Fruit fly (Drosophila melanogaster): ENCODE measurements around the gene D1.

D1 gene

dm6 chr3R:9222355-9222754, 18.1 kb downstream of the D1 start:
- TF ChIP-seq CTCF (optimal IDR thresholded peaks at IDR 0.05): no peak
- no peak for TF ChIP-seq CG8478 (optimal IDR thresholded peaks at IDR 0.05)

- TF ChIP-seq CG8478 (optimal IDR thresholded peaks at IDR 0.05) (no peak), CTCF (optimal IDR thresholded peaks at IDR 0.05) (no peak)
These were observed 20.2 kb downstream of the D1 start for dm6 chr3R:9220064-9220864.

DNA sequence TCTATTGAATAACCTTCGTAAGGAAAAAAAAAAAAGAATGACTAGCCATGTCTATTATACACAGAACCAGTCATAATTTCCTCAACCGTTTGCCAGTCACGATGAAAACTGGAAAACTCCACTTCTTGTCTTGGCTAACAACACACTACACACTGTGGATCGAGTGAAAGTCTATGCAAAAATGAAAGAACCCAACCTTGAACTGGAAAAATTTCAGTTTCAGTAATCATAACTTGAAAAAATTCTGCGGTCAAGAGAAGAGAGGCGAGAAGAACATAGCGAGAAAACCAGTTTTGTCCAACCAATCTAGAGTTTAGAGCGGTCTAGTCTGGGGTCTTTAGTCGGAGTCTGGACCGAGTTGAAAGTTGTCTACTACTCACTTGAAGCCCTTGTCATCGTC, 22.8 kb downstream of the D1 start:
- TF ChIP-seq CTCF (optimal IDR thresholded peaks at IDR 0.05): no peak
- TF ChIP-seq CG8478 (optimal IDR thresholded peaks at IDR 0.05): no peak

DNA sequence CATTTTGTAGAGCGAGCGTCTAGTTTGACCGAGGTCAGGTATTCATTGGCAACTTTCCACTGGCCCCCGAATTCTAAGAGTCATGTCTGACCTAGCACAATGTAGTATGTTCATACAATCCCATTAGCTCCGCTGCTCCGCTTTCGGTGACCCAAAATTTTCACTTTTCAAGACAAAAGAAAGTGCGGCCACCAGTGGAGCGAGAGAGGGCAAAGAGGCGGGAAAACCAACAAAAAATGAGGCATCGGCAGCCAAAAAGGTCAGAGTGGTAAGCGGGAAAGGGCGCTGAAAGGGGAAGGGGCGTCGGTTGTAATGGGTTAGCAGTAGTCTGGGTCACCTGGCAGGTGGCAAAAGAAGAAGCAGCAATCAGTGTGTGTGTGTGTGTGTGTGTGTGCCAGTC, 24.9 kb downstream of the D1 start:
- TF ChIP-seq CG8478 (optimal IDR thresholded peaks at IDR 0.05): no peak
- TF ChIP-seq CTCF (optimal IDR thresholded peaks at IDR 0.05): no peak

DNA sequence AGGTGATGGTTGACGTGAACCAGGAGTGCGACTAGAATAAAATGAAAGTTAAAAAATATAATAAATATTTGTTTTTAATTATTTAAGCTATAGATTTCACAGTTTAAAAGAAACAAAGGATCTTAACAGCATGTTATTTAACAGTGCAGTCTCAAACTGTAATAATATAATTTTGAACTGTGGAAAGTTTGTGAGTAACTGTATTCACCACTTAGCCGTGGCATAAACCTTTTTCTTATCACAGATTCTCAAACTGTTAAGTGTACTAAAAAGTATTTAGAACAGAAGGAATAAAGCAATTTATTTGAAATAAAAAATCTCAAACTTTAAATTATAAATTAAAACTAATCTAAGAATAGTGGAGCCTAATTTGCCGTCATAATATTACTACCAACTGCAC, 26.2 kb downstream of the D1 start:
- peak in 1 of 2 experiments; percentile 64 for TF ChIP-seq CTCF (optimal IDR thresholded peaks at IDR 0.05)
- TF ChIP-seq CG8478 (optimal IDR thresholded peaks at IDR 0.05): no peak

dm6 chr3R:9213029-9213428, 27.4 kb downstream of the D1 start:
- TF ChIP-seq CTCF (optimal IDR thresholded peaks at IDR 0.05) (no peak), CG8478 (optimal IDR thresholded peaks at IDR 0.05) (no peak)

DNA sequence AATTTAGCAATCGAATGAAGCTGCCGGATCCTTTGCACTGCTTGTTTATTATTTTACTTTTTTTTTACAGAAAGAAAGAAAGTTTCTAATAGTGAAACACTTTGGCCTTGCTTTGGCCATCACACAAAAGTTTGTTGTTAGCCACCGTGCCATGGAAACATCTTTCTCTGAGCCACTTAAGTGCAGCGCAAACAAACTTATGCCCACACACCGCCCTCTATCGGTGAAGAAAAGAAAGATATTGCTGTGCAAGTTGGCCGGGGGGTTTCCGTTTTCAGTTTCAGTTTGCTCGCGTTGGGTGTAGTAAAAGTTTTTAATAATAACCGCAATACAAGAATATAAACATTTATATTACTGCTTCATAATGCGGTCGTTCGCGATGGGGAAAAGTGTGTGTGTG, 44.6 kb downstream of the D1 start:
- TF ChIP-seq CG8478 (optimal IDR thresholded peaks at IDR 0.05) (no peak), CTCF (optimal IDR thresholded peaks at IDR 0.05) (peak; percentile 59 to 61)

DNA sequence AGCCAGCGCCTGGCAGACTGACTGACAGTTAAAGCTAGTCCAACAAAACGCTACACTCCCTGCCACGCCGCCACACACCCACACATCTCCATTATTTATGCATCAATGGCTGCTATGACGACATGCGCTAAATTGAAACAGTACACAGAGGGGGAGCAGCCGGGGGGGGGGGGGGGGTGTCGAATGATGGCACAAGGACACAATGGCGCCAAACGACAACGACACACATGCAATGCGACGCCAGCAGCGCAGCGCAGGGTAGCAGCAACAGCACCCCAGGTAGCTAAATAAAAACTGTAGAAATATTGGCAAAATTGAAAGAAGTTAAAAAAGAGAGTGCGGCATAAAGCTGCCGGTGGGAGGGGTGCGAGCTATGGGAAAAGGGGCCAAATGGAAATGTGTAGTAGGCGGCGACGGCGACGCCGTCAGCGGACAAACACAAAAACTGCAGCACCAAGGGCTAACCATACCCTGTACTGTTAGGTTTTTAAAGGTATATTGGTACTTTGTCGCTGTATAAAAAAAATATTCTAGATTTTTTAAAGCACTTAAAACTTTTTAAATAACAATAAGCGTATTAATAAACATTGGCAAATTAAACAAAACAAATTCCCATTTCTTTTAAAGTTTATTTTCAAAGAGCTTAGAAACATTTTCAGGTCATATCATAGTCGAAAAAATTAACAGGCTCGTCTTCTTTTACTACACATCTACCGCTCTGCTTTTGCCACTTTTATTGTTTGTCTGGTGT, 50.4 kb downstream of the D1 start:
- no peak for TF ChIP-seq CG8478 (optimal IDR thresholded peaks at IDR 0.05)
- TF ChIP-seq CTCF (optimal IDR thresholded peaks at IDR 0.05): no peak

Data from S2 (cell line).